Fruit fly (Drosophila melanogaster) whole organism, larva: Measurements from ENCODE around the gene Neb-cGP.
A peak's percentile ranks its signal among the peaks of the same experiment; 100 is the strongest.

Source experiments
- noc ChIP-seq: fragments of 200-800 bp; sonication (Bioruptor generic); optimal IDR thresholded peaks from 3 replicates; lab custom pipeline; 2019; ENCODE audit warnings: missing biosample characterization, mild to moderate bottlenecking, missing genetic modification characterization, moderate library complexity

Neb-cGP gene

dm6 chrX:10484206-10485112, 23.9 kb downstream of the Neb-cGP start:
- peak; percentile 69 for TF ChIP-seq noc

DNA sequence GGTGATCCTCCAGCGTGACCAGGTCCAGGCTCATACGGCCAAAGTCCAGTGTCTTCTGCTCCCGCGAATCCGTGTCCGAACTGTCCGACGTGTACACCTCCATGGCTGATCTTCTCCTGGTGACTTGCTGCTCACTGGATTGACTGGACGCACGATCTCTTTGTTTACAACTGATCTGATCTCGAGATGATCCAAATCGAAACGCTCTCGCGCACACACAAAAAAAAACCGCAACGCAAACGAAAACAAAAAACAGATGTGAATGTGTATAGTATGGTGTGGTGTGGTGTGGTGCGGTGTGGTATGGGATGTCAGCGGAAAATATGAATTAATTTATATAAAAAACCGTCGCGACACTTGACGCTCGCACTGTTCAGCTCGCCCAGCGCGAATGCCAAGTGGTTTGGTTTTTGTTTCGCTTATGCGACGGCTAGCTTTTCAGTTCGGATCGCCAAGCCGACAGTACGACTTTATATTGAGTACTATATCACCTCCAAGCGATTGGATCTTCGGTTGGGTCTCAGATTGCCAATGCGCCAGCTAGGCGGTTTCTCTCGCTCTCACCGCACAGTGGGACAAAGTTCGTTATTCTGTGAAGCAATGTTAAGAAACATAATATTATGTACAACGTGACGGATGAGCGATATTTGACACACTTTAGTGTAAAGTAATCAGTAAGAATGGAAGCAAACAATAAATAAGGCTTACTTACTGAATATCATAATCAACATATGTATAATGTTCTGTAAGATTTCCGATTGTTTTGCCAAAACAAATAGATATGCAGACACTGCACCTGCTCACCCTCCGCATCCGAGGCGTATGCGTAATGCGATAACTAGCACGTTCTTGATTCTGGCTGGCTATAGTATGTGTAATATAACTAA, 25.9 kb downstream of the Neb-cGP start:
- peak; percentile 85 for TF ChIP-seq noc

- no peak for TF ChIP-seq noc
These were observed 26.6 kb downstream of the Neb-cGP start, which contains the start of gene CG32687 for dm6 chrX:10487105-10487504. CG32687 (minus strand) TSS chrX:10487205.

DNA sequence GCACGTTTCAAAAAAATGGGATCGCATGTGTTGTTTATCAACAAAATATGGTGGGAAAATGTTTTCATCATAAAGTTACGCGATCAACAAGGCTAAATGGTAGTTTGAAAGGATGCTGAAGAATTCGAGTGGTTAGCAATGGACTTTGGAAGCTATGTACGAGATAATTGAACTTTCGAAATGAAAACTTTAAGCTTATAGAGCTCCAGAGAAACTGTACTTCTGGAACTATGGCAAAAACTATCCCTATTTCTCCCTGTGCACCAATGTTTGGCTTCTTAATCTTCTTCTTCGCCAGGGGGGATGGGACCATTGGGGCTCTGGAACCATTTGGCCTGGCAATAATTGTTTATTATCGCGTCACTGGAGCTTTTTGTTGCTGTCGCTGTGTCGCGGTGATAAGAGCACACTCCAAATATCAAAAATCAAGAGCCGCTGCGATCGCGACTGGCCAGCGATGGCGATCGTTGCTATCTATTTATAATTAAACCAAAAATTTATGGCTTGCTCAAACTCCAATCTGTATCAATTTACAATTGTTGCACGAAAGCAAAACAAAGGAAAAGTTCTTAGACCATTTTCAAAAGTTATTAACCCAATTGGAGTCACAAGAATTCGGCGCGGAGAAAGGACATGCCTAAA, 27.5 kb downstream of the Neb-cGP start:
- TF ChIP-seq noc: peak; percentile 95

dm6 chrX:10496319-10496718, 35.8 kb downstream of the Neb-cGP start:
- no peak for TF ChIP-seq noc
